Worm (Caenorhabditis elegans) whole organism, young adult: Measurements from ENCODE around the gene dlc-1.

ENCODE experiments used
- B0035.1 ChIP-seq: sonication (generic microtip); optimal IDR thresholded peaks from 2 replicates; lab custom pipeline; 2016; ENCODE audit warnings: missing genetic modification characterization, mild to moderate bottlenecking, missing compliant biosample characterization, missing genotype, missing genetic modification reagents
- C06A6.2 ChIP-seq: fragments of 200-800 bp; sonication (Bioruptor generic); conservative IDR thresholded peaks from 2 replicates; pipeline ENCODE4 v1.3.6; 2022; ENCODE audit warnings: missing genetic modification characterization, missing compliant biosample characterization
- F10E7.11 ChIP-seq: sonication (generic microtip); optimal IDR thresholded peaks from 2 replicates; lab custom pipeline; 2017; ENCODE audit warnings: mild to moderate bottlenecking, missing genetic modification characterization, moderate library complexity, missing compliant biosample characterization
- F37B4.10 ChIP-seq: fragments of 200-800 bp; sonication (Bioruptor generic); IDR thresholded peaks from 2 replicates; pipeline ENCODE4 v1.3.6; 2022; ENCODE audit warnings: missing genetic modification characterization, missing compliant biosample characterization
- F39B2.1 ChIP-seq: fragments of 200-800 bp; sonication (Bioruptor generic); IDR thresholded peaks from 2 replicates; pipeline ENCODE4 v1.3.6; 2022; ENCODE audit warnings: missing genetic modification reagents, missing genetic modification characterization, missing compliant biosample characterization
- F49E8.2 ChIP-seq: sonication (generic microtip); optimal IDR thresholded peaks from 3 replicates; lab custom pipeline; 2017; ENCODE audit warnings: missing genetic modification characterization, mild to moderate bottlenecking, missing compliant biosample characterization, antibody characterized with exemption, moderate library complexity; ENCODE audit not compliant: insufficient read depth
- F52B5.7 ChIP-seq: sonication (generic microtip); optimal IDR thresholded peaks from 2 replicates; lab custom pipeline; 2016; ENCODE audit warnings: mild to moderate bottlenecking, missing genetic modification characterization, missing compliant biosample characterization
- F57A8.1 ChIP-seq: fragments of 200-800 bp; sonication (Bioruptor generic); optimal IDR thresholded peaks from 2 replicates; lab custom pipeline; 2018; ENCODE audit warnings: mild to moderate bottlenecking, missing genetic modification characterization, moderate library complexity, missing compliant biosample characterization
- T07F8.4 ChIP-seq: sonication (generic microtip); optimal IDR thresholded peaks from 2 replicates; lab custom pipeline; 2016; ENCODE audit warnings: mild to moderate bottlenecking, missing genetic modification characterization, moderate library complexity, missing compliant biosample characterization
- T26A5.8 ChIP-seq: sonication (generic microtip); optimal IDR thresholded peaks from 2 replicates; lab custom pipeline; 2016; ENCODE audit warnings: missing genetic modification characterization, missing compliant biosample characterization
- Y95B8A.8 ChIP-seq: fragments of 200-800 bp; sonication (Bioruptor generic); IDR thresholded peaks from 2 replicates; pipeline ENCODE4 v1.3.6; 2022; ENCODE audit warnings: missing genetic modification reagents, missing genetic modification characterization, missing compliant biosample characterization
- akir-1 ChIP-seq: fragments of 200-800 bp; sonication (Bioruptor generic); optimal IDR thresholded peaks from 2 replicates; lab custom pipeline; 2018; ENCODE audit warnings: mild to moderate bottlenecking, missing genetic modification characterization, moderate library complexity, missing compliant biosample characterization
- aptf-3 ChIP-seq: fragments of 200-800 bp; sonication (Bioruptor generic); IDR thresholded peaks from 2 replicates; pipeline ENCODE4 v1.3.6; 2022; ENCODE audit warnings: missing genetic modification characterization, missing compliant biosample characterization
- attf-3 ChIP-seq: fragments of 200-800 bp; sonication (Bioruptor generic); conservative IDR thresholded peaks from 2 replicates; pipeline ENCODE4 v1.3.6; 2022; ENCODE audit warnings: missing genetic modification reagents, missing genetic modification characterization, missing compliant biosample characterization
- attf-6 ChIP-seq: fragments of 200-800 bp; sonication (Bioruptor generic); IDR thresholded peaks from 2 replicates; pipeline ENCODE4 v1.3.6; 2022; ENCODE audit warnings: missing genetic modification reagents, missing genetic modification characterization, missing compliant biosample characterization
- bed-1 ChIP-seq: fragments of 200-800 bp; sonication (Bioruptor generic); IDR thresholded peaks from 2 replicates; pipeline ENCODE4 v1.3.6; 2022; ENCODE audit warnings: missing genetic modification reagents, missing genetic modification characterization, missing compliant biosample characterization
- ceh-40 ChIP-seq: fragments of 200-800 bp; sonication (Bioruptor generic); IDR thresholded peaks from 2 replicates; pipeline ENCODE4 v1.3.6; 2022; ENCODE audit warnings: missing genetic modification characterization, missing compliant biosample characterization
- ceh-58 ChIP-seq: fragments of 200-800 bp; sonication (Bioruptor generic); IDR thresholded peaks from 2 replicates; pipeline ENCODE4 v1.3.6; 2022; ENCODE audit warnings: missing genetic modification characterization, missing compliant biosample characterization
- chd-7 ChIP-seq: sonication (generic microtip); optimal IDR thresholded peaks from 2 replicates; lab custom pipeline; 2016; ENCODE audit warnings: mild to moderate bottlenecking, missing genetic modification characterization, moderate library complexity, missing compliant biosample characterization
- dpff-1 ChIP-seq: sonication (generic microtip); optimal IDR thresholded peaks from 2 replicates; lab custom pipeline; 2017; ENCODE audit warnings: mild to moderate bottlenecking, missing genetic modification characterization, missing compliant biosample characterization
- egl-44 ChIP-seq: fragments of 200-800 bp; sonication (Bioruptor generic); IDR thresholded peaks from 2 replicates; pipeline ENCODE4 v1.3.6; 2022; ENCODE audit warnings: missing genetic modification reagents, missing genetic modification characterization, missing compliant biosample characterization
- egrh-3 ChIP-seq: fragments of 200-800 bp; sonication (Bioruptor generic); IDR thresholded peaks from 2 replicates; pipeline ENCODE4 v1.3.6; 2022; ENCODE audit warnings: missing genetic modification reagents, missing genetic modification characterization, missing compliant biosample characterization
- fkh-3 ChIP-seq: sonication (generic microtip); optimal IDR thresholded peaks from 2 replicates; lab custom pipeline; 2016; ENCODE audit warnings: mild to moderate bottlenecking, missing genetic modification characterization, missing compliant biosample characterization
- him-1 ChIP-seq: sonication (generic microtip); optimal IDR thresholded peaks from 2 replicates; lab custom pipeline; 2016; ENCODE audit warnings: missing genotype, missing genetic modification reagents, missing genetic modification characterization, missing compliant biosample characterization
- hlh-12 ChIP-seq: sonication (generic microtip); optimal IDR thresholded peaks from 2 replicates; lab custom pipeline; 2016; ENCODE audit warnings: missing genetic modification characterization, missing compliant biosample characterization
- let-607 ChIP-seq, 2 experiments: fragments of 200-800 bp in 1 of 2; sonication (Bioruptor generic) in 1 of 2; sonication (generic microtip) in 1 of 2; optimal IDR thresholded peaks; 2 replicates each; lab custom pipeline; 2016 to 2018; ENCODE audit warnings: mild to moderate bottlenecking in 2 of 2, missing compliant biosample characterization in 2 of 2, missing genetic modification characterization in 2 of 2, moderate library complexity in 2 of 2, missing genotype in 1 of 2
- lin-26 ChIP-seq: fragments of 200-800 bp; sonication (Bioruptor generic); IDR thresholded peaks from 2 replicates; pipeline ENCODE4 v1.3.6; 2022; ENCODE audit warnings: missing genetic modification reagents, missing genetic modification characterization, missing compliant biosample characterization
- lsy-27 ChIP-seq: sonication (generic microtip); optimal IDR thresholded peaks from 2 replicates; lab custom pipeline; 2017; ENCODE audit warnings: missing genetic modification characterization, mild to moderate bottlenecking, missing compliant biosample characterization, antibody characterized with exemption, missing genotype, borderline replicate concordance; ENCODE audit not compliant: insufficient read depth
- madf-10 ChIP-seq: sonication (generic microtip); optimal IDR thresholded peaks from 2 replicates; lab custom pipeline; 2016; ENCODE audit warnings: mild to moderate bottlenecking, missing genetic modification characterization, missing compliant biosample characterization
- madf-3 ChIP-seq: fragments of 200-800 bp; sonication (Bioruptor generic); IDR thresholded peaks from 2 replicates; pipeline ENCODE4 v1.3.6; 2022; ENCODE audit warnings: missing genetic modification reagents, missing genetic modification characterization, missing compliant biosample characterization
- madf-6 ChIP-seq: fragments of 200-800 bp; sonication (Bioruptor generic); IDR thresholded peaks from 2 replicates; pipeline ENCODE4 v1.3.6; 2022; ENCODE audit warnings: missing genetic modification reagents, missing genetic modification characterization, missing compliant biosample characterization
- madf-8 ChIP-seq: fragments of 200-800 bp; sonication (Bioruptor generic); conservative IDR thresholded peaks from 2 replicates; pipeline ENCODE4 v1.3.6; 2022; ENCODE audit warnings: missing genetic modification reagents, missing genetic modification characterization, missing compliant biosample characterization
- mel-28 ChIP-seq: sonication (generic microtip); optimal IDR thresholded peaks from 2 replicates; lab custom pipeline; 2016; ENCODE audit warnings: borderline replicate concordance, mild to moderate bottlenecking, missing genetic modification characterization, missing compliant biosample characterization
- mxl-1 ChIP-seq: sonication (generic microtip); optimal IDR thresholded peaks from 2 replicates; lab custom pipeline; 2016; ENCODE audit warnings: missing genetic modification characterization, missing compliant biosample characterization
- nfyb-1 ChIP-seq: fragments of 200-800 bp; sonication (Bioruptor generic); IDR thresholded peaks from 2 replicates; pipeline ENCODE4 v1.3.6; 2022; ENCODE audit warnings: missing genetic modification reagents, missing genetic modification characterization, missing compliant biosample characterization
- nhr-179 ChIP-seq: sonication (generic microtip); optimal IDR thresholded peaks from 2 replicates; lab custom pipeline; 2016; ENCODE audit warnings: mild to moderate bottlenecking, missing genetic modification characterization, missing compliant biosample characterization
- nhr-90 ChIP-seq: sonication (generic microtip); optimal IDR thresholded peaks from 2 replicates; lab custom pipeline; 2016; ENCODE audit warnings: missing genotype, mild to moderate bottlenecking, missing genetic modification characterization, missing compliant biosample characterization
- pha-4 ChIP-seq: fragments of 150-350 bp; sonication (generic microtip); optimal IDR thresholded peaks from 2 replicates; lab custom pipeline; 2014; ENCODE audit warnings: missing biosample characterization, missing genetic modification reagents, missing genetic modification characterization
- rcor-1 ChIP-seq: fragments of 200-800 bp; sonication (Bioruptor generic); IDR thresholded peaks from 2 replicates; pipeline ENCODE4 v1.3.6; 2022; ENCODE audit warnings: missing genetic modification reagents, missing genetic modification characterization, missing compliant biosample characterization
- tlf-1 ChIP-seq: fragments of 200-800 bp; sonication (Bioruptor generic); optimal IDR thresholded peaks from 2 replicates; lab custom pipeline; 2018; ENCODE audit warnings: mild to moderate bottlenecking, missing genetic modification characterization, missing compliant biosample characterization
- unc-130 ChIP-seq: sonication (generic microtip); optimal IDR thresholded peaks from 2 replicates; lab custom pipeline; 2016; ENCODE audit warnings: missing genetic modification reagents, missing genetic modification characterization, missing compliant biosample characterization
- unc-62 ChIP-seq: fragments of 150-350 bp; optimal IDR thresholded peaks from 2 replicates; lab custom pipeline; 2014; ENCODE audit warnings: missing biosample characterization, missing genetic modification reagents, missing genetic modification characterization
- xnd-1 ChIP-seq: sonication (generic microtip); optimal IDR thresholded peaks from 2 replicates; lab custom pipeline; 2016; ENCODE audit warnings: missing genotype, missing genetic modification reagents, missing genetic modification characterization, missing compliant biosample characterization
- zfh-2 ChIP-seq: fragments of 200-800 bp; sonication (Bioruptor generic); conservative IDR thresholded peaks from 2 replicates; pipeline ENCODE4 v1.3.6; 2022; ENCODE audit warnings: missing genetic modification reagents, missing genetic modification characterization, missing compliant biosample characterization
- zim-3 ChIP-seq: sonication (generic microtip); optimal IDR thresholded peaks from 2 replicates; lab custom pipeline; 2017; ENCODE audit warnings: mild to moderate bottlenecking, missing genetic modification characterization, moderate library complexity, missing compliant biosample characterization
- ztf-22 ChIP-seq: fragments of 200-800 bp; sonication (Bioruptor generic); optimal IDR thresholded peaks from 2 replicates; lab custom pipeline; 2018; ENCODE audit warnings: mild to moderate bottlenecking, missing genetic modification characterization, moderate library complexity, missing compliant biosample characterization
- ztf-25 ChIP-seq: fragments of 200-800 bp; sonication (Bioruptor generic); IDR thresholded peaks from 2 replicates; pipeline ENCODE4 v1.3.6; 2022; ENCODE audit warnings: missing genetic modification reagents, missing genetic modification characterization, missing compliant biosample characterization
- ztf-28 ChIP-seq: fragments of 200-800 bp; sonication (Bioruptor generic); IDR thresholded peaks from 2 replicates; pipeline ENCODE4 v1.3.6; 2022; ENCODE audit warnings: missing genetic modification reagents, missing genetic modification characterization, missing compliant biosample characterization
- ztf-3 ChIP-seq: fragments of 200-800 bp; sonication (Bioruptor generic); optimal IDR thresholded peaks from 2 replicates; lab custom pipeline; 2018; ENCODE audit warnings: mild to moderate bottlenecking, missing genetic modification characterization, missing compliant biosample characterization
- ztf-6 ChIP-seq: fragments of 200-800 bp; sonication (Bioruptor generic); IDR thresholded peaks from 2 replicates; pipeline ENCODE4 v1.3.6; 2022; ENCODE audit warnings: missing genetic modification reagents, missing genetic modification characterization, missing compliant biosample characterization

The dlc-1 gene

DNA sequence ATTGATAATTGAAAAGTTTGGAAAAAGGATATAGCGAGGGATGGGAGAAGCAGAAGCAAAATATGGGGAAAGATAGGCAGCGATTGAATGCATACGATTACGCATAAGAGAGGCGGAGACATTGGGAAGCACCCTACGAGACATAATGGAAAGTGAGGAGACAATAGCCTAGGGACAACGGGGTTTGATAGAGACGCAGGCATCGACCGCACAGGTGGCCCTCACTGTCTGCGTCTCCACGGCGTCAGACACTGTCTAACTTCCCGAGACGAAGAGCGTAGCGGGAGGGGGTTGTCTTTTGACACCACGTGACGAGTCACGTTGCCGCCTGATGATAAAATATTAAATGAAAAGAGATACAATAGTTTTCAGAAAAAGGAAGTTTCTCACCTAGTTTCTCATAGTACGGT lies 42.6 kb downstream of the dlc-1 start:
- peak; percentile 91 for TF ChIP-seq egl-44 (GFP tag; lab: Robert Waterston, UW)
- TF ChIP-seq let-607 (tag; optimal IDR thresholded peaks at IDR 0.05; lab: Kevin White, UChicago) = peak in 1 of 2 experiments; percentile 70
- peak; percentile 5 for TF ChIP-seq T07F8.4 (tag; lab: Kevin White, UChicago)
- no peak for TF ChIP-seq ztf-6 (GFP tag; lab: Robert Waterston, UW)
- no peak for TF ChIP-seq T26A5.8
- no peak for TF ChIP-seq unc-130 (GFP tag; lab: Kevin White, UChicago)
- no peak for TF ChIP-seq dpff-1 (tag; lab: Kevin White, UChicago)
- TF ChIP-seq pha-4 (tag; lab: Kevin White, UChicago) = no peak
- TF ChIP-seq bed-1 (GFP tag; lab: Robert Waterston, UW) = no peak
- no peak for TF ChIP-seq F10E7.11 (tag; lab: Kevin White, UChicago)
- no peak for TF ChIP-seq zim-3 (tag; lab: Kevin White, UChicago)
- TF ChIP-seq xnd-1 (tag; lab: Kevin White, UChicago) = no peak
- no peak for TF ChIP-seq ceh-58 (GFP tag; lab: Robert Waterston, UW)
- TF ChIP-seq akir-1 (GFP tag; lab: Kevin White, UChicago) = no peak
- no peak for TF ChIP-seq attf-6 (GFP tag; lab: Robert Waterston, UW)
- no peak for TF ChIP-seq F49E8.2
- no peak for TF ChIP-seq fkh-3
- TF ChIP-seq tlf-1 (GFP tag; lab: Kevin White, UChicago) = peak; percentile 84
- TF ChIP-seq unc-62 (GFP tag; lab: Kevin White, UChicago) = no peak
- no peak for TF ChIP-seq mel-28 (tag; lab: Kevin White, UChicago)
- TF ChIP-seq ztf-25 (GFP tag; lab: Robert Waterston, UW) = no peak
- peak; percentile 60 for TF ChIP-seq madf-10
- no peak for TF ChIP-seq aptf-3 (GFP tag; lab: Robert Waterston, UW)
- TF ChIP-seq nfyb-1 (GFP tag; lab: Robert Waterston, UW) = peak; percentile 90
- TF ChIP-seq ztf-3 = peak; percentile 63
- TF ChIP-seq ztf-28 (GFP tag; lab: Robert Waterston, UW) = no peak
- peak; percentile 86 for TF ChIP-seq C06A6.2 (GFP tag; lab: Robert Waterston, UW)
- TF ChIP-seq lin-26 (GFP tag; lab: Robert Waterston, UW) = peak; percentile 66
- TF ChIP-seq Y95B8A.8 (GFP tag; lab: Robert Waterston, UW) = peak; percentile 35; the same call in 1 of the 2 replicates
- TF ChIP-seq him-1 (tag; lab: Kevin White, UChicago) = no peak
- TF ChIP-seq F57A8.1 (GFP tag; lab: Kevin White, UChicago) = no peak
- no peak for TF ChIP-seq F39B2.1 (GFP tag; lab: Robert Waterston, UW)
- TF ChIP-seq ztf-22 = peak; percentile 60
- TF ChIP-seq attf-3 = no peak
- no peak for TF ChIP-seq mxl-1
- no peak for TF ChIP-seq madf-8 (GFP tag; lab: Robert Waterston, UW)
- 0 out of 2 replicates have a peak, but pooled peaks have one; percentile 55 for TF ChIP-seq madf-3 (GFP tag; lab: Robert Waterston, UW)
- no peak for TF ChIP-seq F37B4.10
- TF ChIP-seq egrh-3 (GFP tag; lab: Robert Waterston, UW) = no peak
- TF ChIP-seq ceh-40 (GFP tag; lab: Robert Waterston, UW) = no peak
- no peak for TF ChIP-seq hlh-12
- TF ChIP-seq B0035.1 (tag; lab: Kevin White, UChicago) = no peak
- peak; percentile 86 for TF ChIP-seq chd-7
- TF ChIP-seq F52B5.7 (tag; lab: Kevin White, UChicago) = no peak
- TF ChIP-seq zfh-2 = peak; percentile 97
- peak; percentile 50; the same call in 1 of the 2 replicates for TF ChIP-seq madf-6 (GFP tag; lab: Robert Waterston, UW)
- TF ChIP-seq lsy-27 (tag; lab: Kevin White, UChicago) = no peak
- peak; percentile 41; the same call in 1 of the 2 replicates for TF ChIP-seq rcor-1 (GFP tag; lab: Robert Waterston, UW)
- no peak for TF ChIP-seq nhr-90
- no peak for TF ChIP-seq nhr-179 (tag; lab: Kevin White, UChicago)
